Fruit fly (Drosophila melanogaster) whole organism, prepupa: ENCODE results near the gene CG8051.

Experiments used
- CG10631 ChIP-seq: fragments of 200-800 bp; sonication (Bioruptor generic); optimal IDR thresholded peaks from 2 replicates; lab custom pipeline; 2016; ENCODE audit warnings: missing biosample characterization, missing genetic modification characterization
- CG10669 ChIP-seq: fragments of 200-800 bp; sonication (Bioruptor generic); optimal IDR thresholded peaks from 3 replicates; lab custom pipeline; 2018; ENCODE audit warnings: missing biosample characterization, mild to moderate bottlenecking, missing genetic modification characterization, moderate library complexity
- CG11294 ChIP-seq: fragments of 200-800 bp; sonication (Bioruptor generic); IDR thresholded peaks from 2 replicates; pipeline ENCODE4 v1.3.6; 2022; ENCODE audit warnings: missing biosample characterization, missing genetic modification characterization
- CG11762 ChIP-seq: fragments of 200-800 bp; sonication (Bioruptor generic); optimal IDR thresholded peaks from 3 replicates; lab custom pipeline; 2016; ENCODE audit warnings: missing biosample characterization, missing genetic modification characterization; ENCODE audit not compliant: insufficient read depth
- CG11902 ChIP-seq: fragments of 200-800 bp; sonication (Bioruptor generic); optimal IDR thresholded peaks from 3 replicates; lab custom pipeline; 2016; ENCODE audit warnings: missing biosample characterization, missing genetic modification characterization
- CG15336 ChIP-seq: fragments of 200-800 bp; sonication (Bioruptor generic); IDR thresholded peaks from 2 replicates; pipeline ENCODE4 v1.3.6; 2022; ENCODE audit warnings: missing biosample characterization, missing genetic modification characterization
- CG16779 ChIP-seq: fragments of 200-800 bp; sonication (Bioruptor generic); optimal IDR thresholded peaks from 3 replicates; lab custom pipeline; 2017; ENCODE audit warnings: missing biosample characterization, mild to moderate bottlenecking, missing genetic modification characterization
- CG3032 ChIP-seq: fragments of 200-800 bp; optimal IDR thresholded peaks from 2 replicates; lab custom pipeline; 2019; ENCODE audit warnings: missing biosample characterization, mild to moderate bottlenecking, missing genetic modification characterization, moderate library complexity
- CG31627 ChIP-seq: fragments of 200-800 bp; sonication (Bioruptor generic); optimal IDR thresholded peaks from 3 replicates; lab custom pipeline; 2016; ENCODE audit warnings: missing biosample characterization, missing genetic modification characterization
- CG32006 ChIP-seq: fragments of 200-800 bp; sonication (Bioruptor generic); optimal IDR thresholded peaks from 3 replicates; lab custom pipeline; 2017; ENCODE audit warnings: missing biosample characterization, mild to moderate bottlenecking, missing genetic modification characterization
- CG34406 ChIP-seq: fragments of 200-800 bp; sonication (Bioruptor generic); optimal IDR thresholded peaks from 3 replicates; lab custom pipeline; 2016; ENCODE audit warnings: missing biosample characterization, missing genetic modification characterization
- CG4318 ChIP-seq: fragments of 200-800 bp; sonication (Bioruptor generic); optimal IDR thresholded peaks from 3 replicates; lab custom pipeline; 2017; ENCODE audit warnings: missing biosample characterization, mild to moderate bottlenecking, missing genetic modification characterization
- CG6276 ChIP-seq: fragments of 200-800 bp; sonication (Bioruptor generic); optimal IDR thresholded peaks from 2 replicates; lab custom pipeline; 2017; ENCODE audit warnings: missing biosample characterization, mild to moderate bottlenecking, missing genetic modification characterization
- CG6792 ChIP-seq: fragments of 200-800 bp; sonication (Bioruptor generic); optimal IDR thresholded peaks from 3 replicates; lab custom pipeline; 2016; ENCODE audit warnings: missing biosample characterization, missing genetic modification characterization
- CG6808 ChIP-seq: fragments of 200-800 bp; sonication (Bioruptor generic); optimal IDR thresholded peaks from 3 replicates; lab custom pipeline; 2017; ENCODE audit warnings: missing biosample characterization, missing genetic modification characterization, mild to moderate bottlenecking, moderate library complexity, missing genetic modification reagents
- CG6854 ChIP-seq: fragments of 200-800 bp; sonication (Bioruptor generic); optimal IDR thresholded peaks from 2 replicates; lab custom pipeline; 2017; ENCODE audit warnings: missing biosample characterization, mild to moderate bottlenecking, missing genetic modification characterization
- CG8119 ChIP-seq: fragments of 200-800 bp; sonication (Bioruptor generic); IDR thresholded peaks from 3 replicates; pipeline ENCODE4 v1.3.6; 2022; ENCODE audit warnings: missing biosample characterization, missing genetic modification characterization
- CG8319 ChIP-seq: fragments of 200-800 bp; sonication (Bioruptor generic); optimal IDR thresholded peaks from 3 replicates; lab custom pipeline; 2016; ENCODE audit warnings: missing biosample characterization, missing genetic modification characterization
- CG8632 ChIP-seq: fragments of 200-800 bp; sonication (Bioruptor generic); optimal IDR thresholded peaks from 3 replicates; lab custom pipeline; 2016; ENCODE audit warnings: missing biosample characterization, missing genetic modification characterization
- CG9139 ChIP-seq: fragments of 200-800 bp; sonication (Bioruptor generic); optimal IDR thresholded peaks from 3 replicates; lab custom pipeline; 2017; ENCODE audit warnings: missing biosample characterization, mild to moderate bottlenecking, missing genetic modification characterization
- Eip78C ChIP-seq: fragments of 200-800 bp; sonication (Bioruptor generic); peaks from one replicate; lab custom pipeline; 2016; ENCODE audit warnings: missing biosample characterization, missing genetic modification characterization
- Eip93F ChIP-seq: fragments of 200-800 bp; sonication (Bioruptor generic); optimal IDR thresholded peaks from 2 replicates; lab custom pipeline; 2016; ENCODE audit warnings: missing biosample characterization, mild to moderate bottlenecking, missing genetic modification characterization
- Ets21C ChIP-seq: fragments of 200-800 bp; sonication (Bioruptor generic); optimal IDR thresholded peaks from 3 replicates; lab custom pipeline; 2016; ENCODE audit warnings: missing biosample characterization, missing genetic modification characterization
- Ets96B ChIP-seq: fragments of 200-800 bp; optimal IDR thresholded peaks from 2 replicates; lab custom pipeline; 2019; ENCODE audit warnings: missing biosample characterization, mild to moderate bottlenecking, missing genetic modification characterization, moderate library complexity
- Gug ChIP-seq: fragments of 200-800 bp; sonication (Bioruptor generic); IDR thresholded peaks from 2 replicates; pipeline ENCODE4 v1.3.6; 2022; ENCODE audit warnings: missing biosample characterization, missing genetic modification characterization
- Hr38 ChIP-seq: sonication (Bioruptor generic); optimal IDR thresholded peaks from 2 replicates; lab custom pipeline; 2016; ENCODE audit warnings: missing biosample characterization, missing genetic modification characterization
- Hr39 ChIP-seq: fragments of 200-800 bp; sonication (Bioruptor generic); optimal IDR thresholded peaks from 2 replicates; lab custom pipeline; 2016; ENCODE audit warnings: missing biosample characterization, missing genetic modification characterization
- Met ChIP-seq: fragments of 200-800 bp; sonication (Bioruptor generic); optimal IDR thresholded peaks from 3 replicates; lab custom pipeline; 2016; ENCODE audit warnings: missing biosample characterization, missing genetic modification characterization
- OdsH ChIP-seq: fragments of 200-800 bp; sonication (Bioruptor generic); optimal IDR thresholded peaks from 3 replicates; lab custom pipeline; 2016; ENCODE audit warnings: missing biosample characterization, missing genetic modification characterization
- Smox ChIP-seq: fragments of 200-800 bp; sonication (Bioruptor generic); optimal IDR thresholded peaks from 3 replicates; lab custom pipeline; 2016; ENCODE audit warnings: missing biosample characterization, missing genetic modification characterization
- Sox102F ChIP-seq: fragments of 200-800 bp; sonication (Bioruptor generic); optimal IDR thresholded peaks from 2 replicates; lab custom pipeline; 2016; ENCODE audit warnings: missing biosample characterization, mild to moderate bottlenecking, missing genetic modification characterization
- Sox15 ChIP-seq: fragments of 200-800 bp; sonication (Bioruptor generic); optimal IDR thresholded peaks from 3 replicates; lab custom pipeline; 2016; ENCODE audit warnings: missing biosample characterization, missing genetic modification characterization
- achi ChIP-seq: fragments of 200-800 bp; sonication (Bioruptor generic); optimal IDR thresholded peaks from 3 replicates; lab custom pipeline; 2016; ENCODE audit warnings: missing biosample characterization, missing genetic modification characterization
- acj6 ChIP-seq: fragments of 200-800 bp; sonication (Bioruptor generic); optimal IDR thresholded peaks from 3 replicates; lab custom pipeline; 2016; ENCODE audit warnings: missing biosample characterization, missing genetic modification characterization
- cyc ChIP-seq: fragments of 200-800 bp; sonication (Bioruptor generic); optimal IDR thresholded peaks from 3 replicates; lab custom pipeline; 2016; ENCODE audit warnings: missing biosample characterization, missing genetic modification characterization
- dac ChIP-seq: fragments of 200-800 bp; sonication (Bioruptor generic); optimal IDR thresholded peaks from 2 replicates; lab custom pipeline; 2017; ENCODE audit warnings: missing biosample characterization, mild to moderate bottlenecking, missing genetic modification characterization
- fd59A ChIP-seq: fragments of 200-800 bp; sonication (Bioruptor generic); optimal IDR thresholded peaks from 2 replicates; lab custom pipeline; 2017; ENCODE audit warnings: missing biosample characterization, mild to moderate bottlenecking, missing genetic modification characterization, missing genetic modification reagents
- fkh ChIP-seq: fragments of 200-800 bp; sonication (Bioruptor generic); optimal IDR thresholded peaks from 3 replicates; lab custom pipeline; 2017; ENCODE audit warnings: missing biosample characterization, mild to moderate bottlenecking, missing genetic modification characterization, moderate library complexity
- lz ChIP-seq: fragments of 200-800 bp; sonication (Bioruptor generic); optimal IDR thresholded peaks from 3 replicates; lab custom pipeline; 2016; ENCODE audit warnings: missing biosample characterization, missing genetic modification characterization
- net ChIP-seq: fragments of 200-800 bp; sonication (Bioruptor generic); optimal IDR thresholded peaks from 3 replicates; lab custom pipeline; 2016; ENCODE audit warnings: missing biosample characterization, missing genetic modification characterization
- salr ChIP-seq, 2 experiments: fragments of 200-800 bp; sonication (Bioruptor generic); optimal IDR thresholded peaks; 3 replicates each; lab custom pipeline; 2016 to 2018; ENCODE audit warnings: missing biosample characterization in 2 of 2, missing genetic modification characterization in 2 of 2, mild to moderate bottlenecking in 1 of 2
- svp ChIP-seq: fragments of 200-800 bp; sonication (Bioruptor generic); peaks from one replicate; lab custom pipeline; 2016; ENCODE audit warnings: missing biosample characterization, missing genetic modification characterization

The CG8051 gene

dm6 chrX:19321820-19322708, 14.3 kb upstream of the CG8051 start, which contains the start of gene out (continued):
- peak; percentile 97 for TF ChIP-seq CG15336 (GFP tag; lab: Robert Waterston, UW)
- no peak for TF ChIP-seq Hr38 (GFP tag; lab: Kevin White, UChicago)
- peak; percentile 92 for TF ChIP-seq CG34406
- TF ChIP-seq acj6 (GFP tag; lab: Kevin White, UChicago): peak; percentile 93
- TF ChIP-seq CG8119 (GFP tag; lab: Robert Waterston, UW): peak; percentile 97
- peak; percentile 94 for TF ChIP-seq CG6808 (GFP tag; lab: Kevin White, UChicago)
- peak; percentile 93 for TF ChIP-seq Smox
- peak; percentile 91 for TF ChIP-seq Sox15 (GFP tag; lab: Kevin White, UChicago)
- peak; percentile 93 for TF ChIP-seq CG6854 (GFP tag; lab: Kevin White, UChicago)
- peak; percentile 91 for TF ChIP-seq cyc
- peak; percentile 86 to 92 for TF ChIP-seq salr (GFP tag; optimal IDR thresholded peaks at IDR 0.05; lab: Kevin White, UChicago)
- TF ChIP-seq CG3032 (tag; lab: Kevin White, UChicago): peak; percentile 94
- peak; percentile 92 for TF ChIP-seq Eip93F (GFP tag; lab: Kevin White, UChicago)
- peak; percentile 90 for TF ChIP-seq CG16779
- peak; percentile 95 for TF ChIP-seq OdsH (GFP tag; lab: Kevin White, UChicago)
- TF ChIP-seq Gug (GFP tag; lab: Robert Waterston, UW): peak; percentile 96
- TF ChIP-seq lz (GFP tag; lab: Kevin White, UChicago): peak; percentile 93
- TF ChIP-seq CG9139 (GFP tag; lab: Kevin White, UChicago): peak; percentile 86
- TF ChIP-seq dac (GFP tag; lab: Kevin White, UChicago): peak; percentile 96
- peak; percentile 92 for TF ChIP-seq CG11294 (GFP tag; lab: Robert Waterston, UW)
- TF ChIP-seq achi (GFP tag; lab: Kevin White, UChicago): peak; percentile 94
- TF ChIP-seq Hr39 (GFP tag; lab: Kevin White, UChicago): peak; percentile 88
- peak; percentile 94 for TF ChIP-seq CG10669 (GFP tag; lab: Kevin White, UChicago)
- peak; percentile 89 for TF ChIP-seq Ets21C (GFP tag; lab: Kevin White, UChicago)
- TF ChIP-seq fkh (GFP tag; lab: Kevin White, UChicago): peak; percentile 40
- peak; percentile 94 for TF ChIP-seq CG4318 (GFP tag; lab: Kevin White, UChicago)
- peak; percentile 93 for TF ChIP-seq fd59A
- peak; percentile 86 for TF ChIP-seq CG8319 (GFP tag; lab: Kevin White, UChicago)
- peak; percentile 90 for TF ChIP-seq CG31627 (GFP tag; lab: Kevin White, UChicago)

- TF ChIP-seq Eip78C: no peak
- TF ChIP-seq svp (GFP tag; lab: Kevin White, UChicago): no peak
- no peak for TF ChIP-seq CG10669 (GFP tag; lab: Kevin White, UChicago)
Measured at dm6 chrX:19318924-19319323, 11.2 kb upstream of the CG8051 start.

dm6 chrX:19317058-19317767, 9.5 kb upstream of the CG8051 start:
- TF ChIP-seq fkh (GFP tag; lab: Kevin White, UChicago): peak; percentile 43
- no peak for TF ChIP-seq Sox102F
- TF ChIP-seq Gug (GFP tag; lab: Robert Waterston, UW): peak; percentile 50
- TF ChIP-seq Sox15 (GFP tag; lab: Kevin White, UChicago): no peak
- TF ChIP-seq CG8632 (GFP tag; lab: Kevin White, UChicago): peak; percentile 58
- TF ChIP-seq Hr38 (GFP tag; lab: Kevin White, UChicago): no peak
- TF ChIP-seq salr (GFP tag; optimal IDR thresholded peaks at IDR 0.05; lab: Kevin White, UChicago): no peak
- no peak for TF ChIP-seq fd59A
- TF ChIP-seq CG6276 (GFP tag; lab: Kevin White, UChicago): peak; percentile 47
- peak; percentile 72 for TF ChIP-seq CG32006 (GFP tag; lab: Kevin White, UChicago)
- peak; percentile 29 for TF ChIP-seq CG9139 (GFP tag; lab: Kevin White, UChicago)
- TF ChIP-seq achi (GFP tag; lab: Kevin White, UChicago): peak; percentile 61
- no peak for TF ChIP-seq CG11294 (GFP tag; lab: Robert Waterston, UW)
- TF ChIP-seq net (GFP tag; lab: Kevin White, UChicago): peak; percentile 3
- no peak for TF ChIP-seq Met
- peak; percentile 22 for TF ChIP-seq CG10669 (GFP tag; lab: Kevin White, UChicago)
- no peak for TF ChIP-seq CG11762
- TF ChIP-seq svp (GFP tag; lab: Kevin White, UChicago): peak; percentile 60
- TF ChIP-seq CG6808 (GFP tag; lab: Kevin White, UChicago): no peak
- TF ChIP-seq cyc: no peak
- peak; percentile 64 for TF ChIP-seq CG10631 (GFP tag; lab: Kevin White, UChicago)
- no peak for TF ChIP-seq dac (GFP tag; lab: Kevin White, UChicago)
- TF ChIP-seq CG8319 (GFP tag; lab: Kevin White, UChicago): peak; percentile 3
- TF ChIP-seq CG16779: peak; percentile 48
- peak; percentile 55 for TF ChIP-seq Ets96B (tag; lab: Kevin White, UChicago)
- peak; percentile 29 for TF ChIP-seq CG6792 (GFP tag; lab: Kevin White, UChicago)
- no peak for TF ChIP-seq CG11902
- peak; percentile 45 for TF ChIP-seq acj6 (GFP tag; lab: Kevin White, UChicago)
